Worm (Caenorhabditis elegans): ENCODE results near the gene K11C4.1.
A peak's percentile ranks its signal among the peaks of the same experiment; 100 is the strongest.

Gene K11C4.1

ce11 chrV:6896700-6897099 lies at the start of gene K11C4.1:
K11C4.1 (plus strand) TSS chrV:6897000.
- TF ChIP-seq cog-1 (tag; optimal IDR thresholded peaks at IDR 0.05): no peak
- TF ChIP-seq flt-1 (GFP tag; IDR thresholded peaks at IDR 0.05): no peak
- TF ChIP-seq ref-1 (GFP tag; conservative IDR thresholded peaks at IDR 0.05): no peak
- TF ChIP-seq ztf-29 (GFP tag; IDR thresholded peaks at IDR 0.05): no peak
- no peak for TF ChIP-seq tab-1 (GFP tag; IDR thresholded peaks at IDR 0.05)
- TF ChIP-seq ztf-23 (GFP tag; IDR thresholded peaks at IDR 0.05): no peak

ce11 chrV:6854711-6855110 lies 42.1 kb upstream of the K11C4.1 start, which contains the start of gene gpa-10:
gpa-10 (minus strand) TSS chrV:6854811.
- TF ChIP-seq ref-1 (GFP tag; conservative IDR thresholded peaks at IDR 0.05) (no peak), ztf-23 (GFP tag; IDR thresholded peaks at IDR 0.05) (no peak), ztf-29 (GFP tag; IDR thresholded peaks at IDR 0.05) (no peak), med-1 (GFP tag; optimal IDR thresholded peaks at IDR 0.05; ENCODE audit: insufficient read depth) (no peak), tab-1 (GFP tag; IDR thresholded peaks at IDR 0.05) (no peak), T22C8.4 (GFP tag; IDR thresholded peaks at IDR 0.05) (no peak), flt-1 (GFP tag; IDR thresholded peaks at IDR 0.05) (no peak), klf-2 (GFP tag; conservative IDR thresholded peaks at IDR 0.05) (no peak), cog-1 (tag; optimal IDR thresholded peaks at IDR 0.05) (no peak)

- TF ChIP-seq cog-1 (tag; optimal IDR thresholded peaks at IDR 0.05) (no peak), ref-1 (GFP tag; conservative IDR thresholded peaks at IDR 0.05) (no peak), ztf-29 (GFP tag; IDR thresholded peaks at IDR 0.05) (no peak), med-1 (GFP tag; optimal IDR thresholded peaks at IDR 0.05; ENCODE audit: insufficient read depth) (no peak), flt-1 (GFP tag; IDR thresholded peaks at IDR 0.05) (no peak), ztf-23 (GFP tag; IDR thresholded peaks at IDR 0.05) (no peak), klf-2 (GFP tag; conservative IDR thresholded peaks at IDR 0.05) (no peak), tab-1 (GFP tag; IDR thresholded peaks at IDR 0.05) (no peak)
These were observed 26.8 kb upstream of the K11C4.1 start, which contains the start of gene frpr-18 for ce11 chrV:6870004-6870403. frpr-18 (plus strand) TSS chrV:6870304.

ce11 chrV:6874735-6875134 lies 22.1 kb upstream of the K11C4.1 start:
- TF ChIP-seq tab-1 (GFP tag; IDR thresholded peaks at IDR 0.05) (no peak), ztf-29 (GFP tag; IDR thresholded peaks at IDR 0.05) (no peak), ztf-23 (GFP tag; IDR thresholded peaks at IDR 0.05) (no peak), med-1 (GFP tag; optimal IDR thresholded peaks at IDR 0.05; ENCODE audit: insufficient read depth) (no peak), flt-1 (GFP tag; IDR thresholded peaks at IDR 0.05) (no peak), cog-1 (tag; optimal IDR thresholded peaks at IDR 0.05) (no peak), ref-1 (GFP tag; conservative IDR thresholded peaks at IDR 0.05) (no peak), T22C8.4 (GFP tag; IDR thresholded peaks at IDR 0.05) (no peak), klf-2 (GFP tag; conservative IDR thresholded peaks at IDR 0.05) (no peak)

- TF ChIP-seq T22C8.4 (GFP tag; IDR thresholded peaks at IDR 0.05) (no peak), ztf-23 (GFP tag; IDR thresholded peaks at IDR 0.05) (no peak), cog-1 (tag; optimal IDR thresholded peaks at IDR 0.05) (no peak), med-1 (GFP tag; optimal IDR thresholded peaks at IDR 0.05; ENCODE audit: insufficient read depth) (no peak), klf-2 (GFP tag; conservative IDR thresholded peaks at IDR 0.05) (no peak), tab-1 (GFP tag; IDR thresholded peaks at IDR 0.05) (no peak), flt-1 (GFP tag; IDR thresholded peaks at IDR 0.05) (no peak), ztf-29 (GFP tag; IDR thresholded peaks at IDR 0.05) (no peak), ref-1 (GFP tag; conservative IDR thresholded peaks at IDR 0.05) (no peak)
These were observed 21.0 kb upstream of the K11C4.1 start for ce11 chrV:6875795-6876194.

ce11 chrV:6876763-6877515 lies 19.9 kb upstream of the K11C4.1 start:
- 0 out of 2 replicates have a peak, but pooled peaks have one; percentile 14 for TF ChIP-seq ztf-29 (GFP tag; IDR thresholded peaks at IDR 0.05)
- TF ChIP-seq med-1 (GFP tag; optimal IDR thresholded peaks at IDR 0.05; ENCODE audit: insufficient read depth): no peak

ce11 chrV:6878559-6878958 lies 18.2 kb upstream of the K11C4.1 start:
- TF ChIP-seq tab-1 (GFP tag; IDR thresholded peaks at IDR 0.05) (no peak), klf-2 (GFP tag; conservative IDR thresholded peaks at IDR 0.05) (no peak), ztf-29 (GFP tag; IDR thresholded peaks at IDR 0.05) (no peak)

- TF ChIP-seq flt-1 (GFP tag; IDR thresholded peaks at IDR 0.05): peak; percentile 67; the same call in 1 of the 2 replicates
- TF ChIP-seq tab-1 (GFP tag; IDR thresholded peaks at IDR 0.05): 0 out of 2 replicates have a peak, but pooled peaks have one; percentile 32
- peak; percentile 69 for TF ChIP-seq cog-1 (tag; optimal IDR thresholded peaks at IDR 0.05)
- TF ChIP-seq klf-2 (GFP tag; conservative IDR thresholded peaks at IDR 0.05): no peak
- peak; percentile 93 for TF ChIP-seq T22C8.4 (GFP tag; IDR thresholded peaks at IDR 0.05)
- peak; percentile 58; the same call in 1 of the 2 replicates for TF ChIP-seq ztf-23 (GFP tag; IDR thresholded peaks at IDR 0.05)
- TF ChIP-seq med-1 (GFP tag; optimal IDR thresholded peaks at IDR 0.05; ENCODE audit: insufficient read depth): no peak
- TF ChIP-seq ztf-29 (GFP tag; IDR thresholded peaks at IDR 0.05): no peak
- no peak for TF ChIP-seq ref-1 (GFP tag; conservative IDR thresholded peaks at IDR 0.05)
These were observed 17.3 kb upstream of the K11C4.1 start for ce11 chrV:6879490-6879889.

- no peak for TF ChIP-seq ztf-23 (GFP tag; IDR thresholded peaks at IDR 0.05)
- no peak for TF ChIP-seq ztf-29 (GFP tag; IDR thresholded peaks at IDR 0.05)
- TF ChIP-seq tab-1 (GFP tag; IDR thresholded peaks at IDR 0.05): peak; percentile 71
- TF ChIP-seq flt-1 (GFP tag; IDR thresholded peaks at IDR 0.05): peak; percentile 60; the same call in 1 of the 2 replicates
- TF ChIP-seq med-1 (GFP tag; optimal IDR thresholded peaks at IDR 0.05; ENCODE audit: insufficient read depth): no peak
- no peak for TF ChIP-seq cog-1 (tag; optimal IDR thresholded peaks at IDR 0.05)
- peak; percentile 41; the same call in 1 of the 2 replicates for TF ChIP-seq klf-2 (GFP tag; conservative IDR thresholded peaks at IDR 0.05)
- no peak for TF ChIP-seq T22C8.4 (GFP tag; IDR thresholded peaks at IDR 0.05)
- no peak for TF ChIP-seq ref-1 (GFP tag; conservative IDR thresholded peaks at IDR 0.05)
These were observed 16.2 kb upstream of the K11C4.1 start for ce11 chrV:6880623-6881022.

- no peak for TF ChIP-seq ztf-23 (GFP tag; IDR thresholded peaks at IDR 0.05)
- TF ChIP-seq ztf-29 (GFP tag; IDR thresholded peaks at IDR 0.05): no peak
- no peak for TF ChIP-seq ref-1 (GFP tag; conservative IDR thresholded peaks at IDR 0.05)
- no peak for TF ChIP-seq flt-1 (GFP tag; IDR thresholded peaks at IDR 0.05)
- no peak for TF ChIP-seq T22C8.4 (GFP tag; IDR thresholded peaks at IDR 0.05)
- no peak for TF ChIP-seq cog-1 (tag; optimal IDR thresholded peaks at IDR 0.05)
- TF ChIP-seq tab-1 (GFP tag; IDR thresholded peaks at IDR 0.05): no peak
- TF ChIP-seq med-1 (GFP tag; optimal IDR thresholded peaks at IDR 0.05; ENCODE audit: insufficient read depth): no peak
- no peak for TF ChIP-seq klf-2 (GFP tag; conservative IDR thresholded peaks at IDR 0.05)
These were observed 15.8 kb upstream of the K11C4.1 start, which contains the start of gene unc-70 for ce11 chrV:6881038-6881437. unc-70 (plus strand) TSS chrV:6881338.

Data from whole organism, midembryonic.